Worm (Caenorhabditis elegans): ENCODE measurements around the gene vps-45.

ce11 chrX:1005026-1005425 is 30.4 kb upstream of the vps-45 start:
- TF ChIP-seq fkh-10 (GFP tag; optimal IDR thresholded peaks at IDR 0.05) (no peak), ceh-82 (tag; optimal IDR thresholded peaks at IDR 0.05) (no peak), nhr-12 (tag; optimal IDR thresholded peaks at IDR 0.05) (no peak), sea-2 (GFP tag; optimal IDR thresholded peaks at IDR 0.05) (no peak), nfya-1 (tag; optimal IDR thresholded peaks at IDR 0.05; ENCODE audit: insufficient read depth) (no peak), egl-27 (tag; optimal IDR thresholded peaks at IDR 0.05) (no peak), ceh-9 (tag; optimal IDR thresholded peaks at IDR 0.05) (no peak), ama-1 (optimal IDR thresholded peaks at IDR 0.05) (no peak), ztf-11 (tag; optimal IDR thresholded peaks at IDR 0.05) (no peak), nhr-11 (tag; optimal IDR thresholded peaks at IDR 0.05) (no peak), nhr-28 (tag; optimal IDR thresholded peaks at IDR 0.05) (no peak)

All from whole organism, L3 larva.